Fruit fly (Drosophila melanogaster) whole organism, pupa: Measurements from ENCODE around the gene CG31253.
A peak's percentile ranks its signal among the peaks of the same experiment; 100 is the strongest.

ENCODE experiments used
- CG10348 ChIP-seq: fragments of 200-800 bp; sonication (Bioruptor generic); IDR thresholded peaks from 2 replicates; pipeline ENCODE4 v1.3.6; 2022; ENCODE audit warnings: missing biosample characterization, missing genetic modification characterization
- CG13204 ChIP-seq: fragments of 200-800 bp; sonication (Bioruptor generic); optimal IDR thresholded peaks from 2 replicates; lab custom pipeline; 2018; ENCODE audit warnings: missing biosample characterization, mild to moderate bottlenecking, missing genetic modification characterization, moderate library complexity
- CG34367 ChIP-seq: fragments of 200-800 bp; sonication (Bioruptor generic); optimal IDR thresholded peaks from 2 replicates; lab custom pipeline; 2018; ENCODE audit warnings: missing biosample characterization, mild to moderate bottlenecking, missing genetic modification characterization
- CG8159 ChIP-seq: fragments of 200-800 bp; sonication (Bioruptor generic); optimal IDR thresholded peaks from 3 replicates; lab custom pipeline; 2018; ENCODE audit warnings: missing biosample characterization, mild to moderate bottlenecking, missing genetic modification characterization, moderate library complexity
- CG8301 ChIP-seq: fragments of 200-800 bp; sonication (Bioruptor generic); optimal IDR thresholded peaks from 2 replicates; lab custom pipeline; 2018; ENCODE audit warnings: missing biosample characterization, mild to moderate bottlenecking, missing genetic modification characterization
- Ets98B ChIP-seq: fragments of 200-800 bp; sonication (Bioruptor generic); IDR thresholded peaks from 2 replicates; pipeline ENCODE4 v1.3.6; 2022; ENCODE audit warnings: missing biosample characterization, missing genetic modification characterization
- Pif1A ChIP-seq: fragments of 200-800 bp; sonication (Bioruptor generic); optimal IDR thresholded peaks from 3 replicates; lab custom pipeline; 2016; ENCODE audit warnings: missing biosample characterization, missing genetic modification characterization
- gl ChIP-seq: fragments of 200-800 bp; sonication (Bioruptor generic); optimal IDR thresholded peaks from 2 replicates; lab custom pipeline; 2018; ENCODE audit warnings: missing biosample characterization, mild to moderate bottlenecking, missing genetic modification characterization
- rn ChIP-seq: fragments of 200-800 bp; sonication (Bioruptor generic); IDR thresholded peaks from 2 replicates; pipeline ENCODE4 v1.3.6; 2022; ENCODE audit warnings: missing biosample characterization, missing genetic modification characterization

dm6 chr3R:27928984-27929924 is 31.1 kb downstream of the CG31253 start:
- no peak for TF ChIP-seq Pif1A (GFP tag; lab: Kevin White, UChicago)
- no peak for TF ChIP-seq CG10348 (GFP tag; lab: Robert Waterston, UW)
- TF ChIP-seq CG8301 (tag; lab: Kevin White, UChicago) = no peak
- TF ChIP-seq CG13204 (GFP tag; lab: Kevin White, UChicago) = no peak
- peak; percentile 17 for TF ChIP-seq gl (tag; lab: Kevin White, UChicago)
- no peak for TF ChIP-seq Ets98B
- TF ChIP-seq rn = no peak
- TF ChIP-seq CG34367 = no peak
- no peak for TF ChIP-seq CG8159 (tag; lab: Kevin White, UChicago)
